Worm (Caenorhabditis elegans): ENCODE results near the gene C13A2.6.

- TF ChIP-seq lin-13 (GFP tag; optimal IDR thresholded peaks at IDR 0.05) (no peak), ceh-82 (tag; optimal IDR thresholded peaks at IDR 0.05) (no peak), elt-2 (tag; optimal IDR thresholded peaks at IDR 0.05) (no peak), unc-62 (GFP tag; optimal IDR thresholded peaks at IDR 0.05) (no peak), ztf-4 (tag; optimal IDR thresholded peaks at IDR 0.05) (no peak), alr-1 (tag; optimal IDR thresholded peaks at IDR 0.05; ENCODE audit: borderline replicate concordance) (no peak), mdl-1 (tag; optimal IDR thresholded peaks at IDR 0.05) (no peak), C34B4.2 (tag; optimal IDR thresholded peaks at IDR 0.05) (no peak), ama-1 (optimal IDR thresholded peaks at IDR 0.05) (no peak), nhr-11 (tag; optimal IDR thresholded peaks at IDR 0.05) (no peak), egl-27 (tag; optimal IDR thresholded peaks at IDR 0.05) (no peak)
These were observed 5.5 kb upstream of the C13A2.6 start, which contains the start of gene C13A2.9 for ce11 chrV:7264042-7264441.

Measured in whole organism, L1 larva.